Worm (Caenorhabditis elegans) whole organism, L3 larva: Measurements from ENCODE around the gene srz-19.
"Not testable (repeated sequence)": the region's sequence is repeated elsewhere in the genome, so short reads cannot be mapped to it uniquely, and the experiment has no call there.

ENCODE experiments used
- aly-2 ChIP-seq: fragments of 150-350 bp; optimal IDR thresholded peaks from 2 replicates; lab custom pipeline; 2014; ENCODE audit warnings: missing biosample characterization, missing genetic modification characterization
- ama-1 ChIP-seq: fragments of 150-350 bp; optimal IDR thresholded peaks from 2 replicates; lab custom pipeline; 2018
- ceh-28 ChIP-seq: fragments of 150-350 bp; optimal IDR thresholded peaks from 2 replicates; lab custom pipeline; 2014; ENCODE audit warnings: missing biosample characterization, missing genetic modification reagents, missing genetic modification characterization
- ceh-9 ChIP-seq: sonication (generic microtip); optimal IDR thresholded peaks from 2 replicates; lab custom pipeline; 2018; ENCODE audit warnings: missing biosample characterization, missing genetic modification characterization
- daf-12 ChIP-seq: fragments of 150-350 bp; optimal IDR thresholded peaks from 2 replicates; lab custom pipeline; 2014; ENCODE audit warnings: missing biosample characterization, missing genetic modification reagents, missing genetic modification characterization
- egl-27 ChIP-seq: sonication (generic microtip); optimal IDR thresholded peaks from 4 replicates; lab custom pipeline; 2017; ENCODE audit warnings: missing biosample characterization, missing genetic modification reagents, missing genetic modification characterization
- egl-5 ChIP-seq: fragments of 150-350 bp; optimal IDR thresholded peaks from 2 replicates; lab custom pipeline; 2017; ENCODE audit warnings: missing biosample characterization, missing genetic modification reagents, missing genetic modification characterization, inconsistent platforms
- elt-1 ChIP-seq: fragments of 150-350 bp; optimal IDR thresholded peaks from 2 replicates; lab custom pipeline; 2014; ENCODE audit warnings: missing biosample characterization, missing genetic modification characterization
- elt-2 ChIP-seq: sonication (generic microtip); optimal IDR thresholded peaks from 2 replicates; lab custom pipeline; 2016; ENCODE audit warnings: missing genetic modification reagents, mild to moderate bottlenecking, missing genetic modification characterization, missing compliant biosample characterization
- fkh-10 ChIP-seq: sonication (generic microtip); optimal IDR thresholded peaks from 2 replicates; lab custom pipeline; 2017; ENCODE audit warnings: missing biosample characterization, missing genetic modification reagents, missing genetic modification characterization
- fkh-2 ChIP-seq: fragments of 150-350 bp; optimal IDR thresholded peaks from 2 replicates; lab custom pipeline; 2014; ENCODE audit warnings: missing biosample characterization, missing genetic modification reagents, missing genetic modification characterization
- fos-1 ChIP-seq: fragments of 150-350 bp; optimal IDR thresholded peaks from 2 replicates; lab custom pipeline; 2014; ENCODE audit warnings: missing biosample characterization, missing genetic modification characterization
- hmg-11 ChIP-seq: sonication (generic microtip); optimal IDR thresholded peaks from 2 replicates; lab custom pipeline; 2016; ENCODE audit warnings: missing genetic modification characterization, missing compliant biosample characterization
- jun-1 ChIP-seq: fragments of 150-350 bp; optimal IDR thresholded peaks from 2 replicates; lab custom pipeline; 2014; ENCODE audit warnings: missing biosample characterization, missing genetic modification reagents, missing genetic modification characterization
- lin-15B ChIP-seq: fragments of 150-350 bp; optimal IDR thresholded peaks from 2 replicates; lab custom pipeline; 2014; ENCODE audit warnings: missing biosample characterization, missing genetic modification characterization
- lin-39 ChIP-seq: fragments of 150-350 bp; optimal IDR thresholded peaks from 2 replicates; lab custom pipeline; 2018; ENCODE audit warnings: missing biosample characterization, missing genetic modification reagents, missing genetic modification characterization
- mdl-1 ChIP-seq: fragments of 150-350 bp; optimal IDR thresholded peaks from 2 replicates; lab custom pipeline; 2014; ENCODE audit warnings: missing biosample characterization, missing genetic modification characterization
- mml-1 ChIP-seq: fragments of 150-350 bp; sonication (generic microtip); optimal IDR thresholded peaks from 3 replicates; lab custom pipeline; 2014; ENCODE audit warnings: missing biosample characterization, missing genetic modification characterization
- nhr-11 ChIP-seq: fragments of 150-350 bp; optimal IDR thresholded peaks from 2 replicates; lab custom pipeline; 2014; ENCODE audit warnings: missing biosample characterization, missing genetic modification characterization
- nhr-12 ChIP-seq: fragments of 150-350 bp; optimal IDR thresholded peaks from 2 replicates; lab custom pipeline; 2014; ENCODE audit warnings: missing biosample characterization, missing genetic modification characterization
- nhr-237 ChIP-seq: fragments of 150-350 bp; optimal IDR thresholded peaks from 2 replicates; lab custom pipeline; 2014; ENCODE audit warnings: missing biosample characterization, missing genetic modification characterization
- nhr-25 ChIP-seq: sonication (generic microtip); optimal IDR thresholded peaks from 2 replicates; lab custom pipeline; 2017; ENCODE audit warnings: missing biosample characterization, missing genetic modification characterization
- nhr-28 ChIP-seq: fragments of 150-350 bp; optimal IDR thresholded peaks from 2 replicates; lab custom pipeline; 2014; ENCODE audit warnings: missing biosample characterization, missing genetic modification characterization
- nhr-76 ChIP-seq: fragments of 150-350 bp; sonication (generic microtip); optimal IDR thresholded peaks from 5 replicates; lab custom pipeline; 2014; ENCODE audit warnings: missing biosample characterization, missing genetic modification characterization
- nhr-77 ChIP-seq: fragments of 150-350 bp; optimal IDR thresholded peaks from 2 replicates; lab custom pipeline; 2014; ENCODE audit warnings: missing biosample characterization, missing genetic modification characterization
- pqm-1 ChIP-seq: fragments of 150-350 bp; optimal IDR thresholded peaks from 2 replicates; lab custom pipeline; 2017; ENCODE audit warnings: missing biosample characterization, missing genetic modification characterization, inconsistent platforms
- sea-2 ChIP-seq: fragments of 150-350 bp; sonication (generic microtip); optimal IDR thresholded peaks from 4 replicates; lab custom pipeline; 2014; ENCODE audit warnings: missing biosample characterization, missing genetic modification reagents, missing genetic modification characterization
- skn-1 ChIP-seq: fragments of 150-350 bp; optimal IDR thresholded peaks from 2 replicates; lab custom pipeline; 2014; ENCODE audit warnings: missing biosample characterization, missing genetic modification characterization
- snpc-4 ChIP-seq: fragments of 150-350 bp; optimal IDR thresholded peaks from 2 replicates; lab custom pipeline; 2014; ENCODE audit warnings: missing biosample characterization, missing genetic modification characterization
- tbx-2 ChIP-seq: sonication (generic microtip); optimal IDR thresholded peaks from 2 replicates; lab custom pipeline; 2016; ENCODE audit warnings: mild to moderate bottlenecking, missing genetic modification characterization, missing compliant biosample characterization
- unc-39 ChIP-seq: sonication (generic microtip); optimal IDR thresholded peaks from 4 replicates; lab custom pipeline; 2017; ENCODE audit warnings: missing biosample characterization, missing genetic modification characterization
- zag-1 ChIP-seq: fragments of 150-350 bp; optimal IDR thresholded peaks from 2 replicates; lab custom pipeline; 2014; ENCODE audit warnings: missing biosample characterization, missing genetic modification characterization
- ztf-11 ChIP-seq: fragments of 150-350 bp; optimal IDR thresholded peaks from 2 replicates; lab custom pipeline; 2014; ENCODE audit warnings: missing biosample characterization, missing genetic modification characterization
- ztf-4 ChIP-seq: fragments of 150-350 bp; optimal IDR thresholded peaks from 2 replicates; lab custom pipeline; 2014; ENCODE audit warnings: missing biosample characterization, missing genetic modification characterization

The srz-19 gene

DNA sequence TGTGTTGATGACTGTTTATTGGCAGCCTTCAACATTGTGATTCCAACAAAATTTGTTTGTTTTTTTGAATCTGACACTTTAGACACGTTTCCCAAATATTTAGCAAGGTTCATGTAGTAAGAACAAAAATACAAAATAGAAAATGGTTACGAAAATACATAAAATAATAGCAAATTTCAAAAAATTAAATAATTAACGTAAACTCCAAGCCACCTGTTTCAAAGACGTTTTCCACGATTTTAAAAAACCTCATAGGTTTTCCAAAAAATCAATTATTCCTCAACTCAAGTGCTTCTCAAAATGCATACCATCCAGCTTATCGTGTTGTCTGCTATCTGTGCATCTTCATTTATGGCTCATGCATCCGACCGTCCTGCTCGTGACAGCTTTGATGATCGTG lies 2.2 kb upstream of the srz-19 start, which contains the start of gene F56D6.14:
TSS of gene F56D6.14 (plus strand) at position 301 of the 400 bp plus-strand sequence.
- TF ChIP-seq lin-39: no peak
- TF ChIP-seq ceh-28 (tag; lab: Kevin White, UChicago): no peak
- TF ChIP-seq nhr-28 (tag; lab: Kevin White, UChicago): no peak
- no peak for TF ChIP-seq nhr-11
- no peak for TF ChIP-seq hmg-11 (tag; lab: Kevin White, UChicago)
- TF ChIP-seq ceh-9: no peak
- TF ChIP-seq nhr-77 (tag; lab: Kevin White, UChicago): no peak
- no peak for TF ChIP-seq ztf-11
- TF ChIP-seq sea-2 (GFP tag; lab: Kevin White, UChicago): no peak
- TF ChIP-seq daf-12 (tag; lab: Kevin White, UChicago): no peak
- TF ChIP-seq jun-1 (tag; lab: Kevin White, UChicago): no peak
- TF ChIP-seq fkh-10: no peak
- no peak for TF ChIP-seq fkh-2

DNA sequence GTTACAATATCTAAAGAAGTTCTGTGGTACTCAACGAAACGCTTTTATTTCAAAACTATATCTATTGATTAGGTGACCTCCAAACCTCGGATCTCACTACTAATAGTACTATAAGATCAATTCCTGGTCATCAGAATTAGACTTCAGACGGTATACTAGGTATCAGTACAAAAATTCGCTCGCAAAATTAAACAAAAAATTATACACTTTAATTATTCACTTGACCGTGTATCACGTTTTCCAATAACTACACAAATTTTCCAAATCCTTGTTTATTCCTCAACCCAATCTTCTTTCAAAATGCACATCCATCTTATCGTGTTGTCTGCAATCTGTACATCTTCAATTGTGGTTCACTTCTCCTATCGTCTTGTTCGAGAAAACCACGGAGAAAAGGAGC lies 1.4 kb upstream of the srz-19 start, which contains the start of gene F56D6.23:
TSS of gene F56D6.23 (plus strand) at position 301 of the 400 bp plus-strand sequence.
- TF ChIP-seq lin-15B (no peak), nhr-28 (tag; lab: Kevin White, UChicago) (no peak), nhr-237 (tag; lab: Kevin White, UChicago) (no peak), daf-12 (tag; lab: Kevin White, UChicago) (no peak), nhr-76 (tag; lab: Kevin White, UChicago) (no peak), nhr-25 (tag; lab: Kevin White, UChicago) (no peak), tbx-2 (no peak), snpc-4 (no peak), nhr-11 (no peak), nhr-12 (no peak), ztf-11 (no peak), nhr-77 (tag; lab: Kevin White, UChicago) (no peak), sea-2 (GFP tag; lab: Kevin White, UChicago) (no peak), pqm-1 (tag; lab: Kevin White, UChicago) (no peak), ama-1 (no peak), fos-1 (tag; lab: Kevin White, UChicago) (no peak), egl-5 (no peak)
- TF ChIP-seq, all 47 proteins: peak for 0

DNA sequence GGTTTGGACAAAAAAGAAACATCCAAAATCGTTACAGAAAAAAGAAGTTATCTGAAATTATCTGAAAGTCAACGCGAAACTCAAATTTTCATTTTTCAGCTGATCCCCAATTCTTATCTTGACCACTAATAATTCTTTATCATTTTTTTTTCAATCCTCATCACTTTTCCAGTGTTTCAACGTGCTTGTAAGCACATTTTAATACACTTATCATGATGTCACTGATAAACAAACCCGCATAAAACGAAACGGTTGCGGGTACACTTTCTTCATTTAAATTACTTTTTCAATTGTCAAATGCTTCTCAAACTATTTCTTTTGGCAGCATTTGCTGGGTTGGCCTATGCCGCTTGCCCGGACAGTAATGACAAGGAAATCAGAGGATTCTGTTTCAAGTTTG lies 2.3 kb downstream of the srz-19 start, which contains the start of gene clec-67:
TSS of gene clec-67 (plus strand) at position 268 of the 400 bp plus-strand sequence.
- TF ChIP-seq jun-1 (tag; lab: Kevin White, UChicago) (peak; percentile 2), fos-1 (tag; lab: Kevin White, UChicago) (no peak), nhr-25 (tag; lab: Kevin White, UChicago) (no peak), sea-2 (GFP tag; lab: Kevin White, UChicago) (no peak), ztf-11 (no peak), pqm-1 (tag; lab: Kevin White, UChicago) (peak; percentile 45), elt-2 (peak; percentile 84), snpc-4 (no peak), ceh-9 (no peak), ztf-4 (tag; lab: Kevin White, UChicago) (no peak), nhr-11 (no peak)
- TF ChIP-seq, all 47 proteins: peak for 3

DNA sequence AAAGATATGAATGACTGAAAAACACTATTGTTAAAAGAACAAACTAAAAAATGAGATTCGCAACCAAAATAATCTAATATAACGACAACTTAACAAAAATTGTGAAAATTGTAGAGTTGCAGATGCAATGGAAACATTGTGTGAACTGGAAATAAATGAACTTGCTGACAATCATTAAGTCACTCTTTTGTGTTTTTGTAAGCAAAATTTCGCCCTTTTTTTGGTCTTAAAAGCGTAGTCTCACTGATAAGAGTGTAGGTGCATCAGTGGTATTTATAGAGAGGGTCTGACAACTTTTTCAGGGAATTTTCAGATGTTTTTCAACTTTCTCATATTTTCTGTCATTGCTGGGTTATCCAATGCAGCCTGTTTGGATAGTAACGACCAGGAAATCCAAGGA lies 6.5 kb downstream of the srz-19 start, which contains the start of gene clec-68:
TSS of gene clec-68 (plus strand) at position 301 of the 400 bp plus-strand sequence.
- TF ChIP-seq mdl-1 (tag; lab: Kevin White, UChicago): no peak
- no peak for TF ChIP-seq mml-1
- no peak for TF ChIP-seq hmg-11 (tag; lab: Kevin White, UChicago)
- TF ChIP-seq ceh-9: no peak
- no peak for TF ChIP-seq skn-1 (tag; lab: Kevin White, UChicago)
- no peak for TF ChIP-seq egl-27 (tag; lab: Kevin White, UChicago)
- no peak for TF ChIP-seq ztf-11
- TF ChIP-seq nhr-25 (tag; lab: Kevin White, UChicago): no peak
- TF ChIP-seq nhr-11: no peak
- TF ChIP-seq daf-12 (tag; lab: Kevin White, UChicago): no peak
- no peak for TF ChIP-seq elt-1 (tag; lab: Kevin White, UChicago)
- no peak for TF ChIP-seq fkh-10
- TF ChIP-seq tbx-2: no peak
- no peak for TF ChIP-seq egl-5
- TF ChIP-seq ama-1: no peak
- TF ChIP-seq, all 47 proteins: peak for 0

DNA sequence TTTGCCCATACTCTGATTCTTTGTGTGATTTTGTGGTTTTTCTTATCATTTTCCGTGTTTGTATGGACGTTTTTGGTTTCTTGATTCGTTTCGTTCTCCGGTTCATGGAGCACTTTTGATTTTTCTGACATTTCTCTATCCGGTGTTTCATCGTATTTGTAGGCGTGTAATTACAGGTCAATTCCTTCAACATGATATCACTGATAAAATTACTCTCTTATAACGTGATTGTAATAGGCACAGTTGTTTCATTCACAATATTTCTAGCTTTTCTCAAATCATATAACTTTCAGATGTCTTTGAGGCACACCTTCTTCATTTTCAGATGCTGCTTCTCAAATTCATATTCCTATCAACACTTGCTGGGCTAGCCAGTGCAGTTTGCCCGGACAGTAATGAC lies 12.8 kb downstream of the srz-19 start, which contains the start of gene clec-70:
TSS of gene clec-70 (plus strand) at position 301 of the 400 bp plus-strand sequence.
- not testable (repeated sequence) for TF ChIP-seq aly-2, zag-1, unc-39 (tag; lab: Kevin White, UChicago)
